Fruit fly (Drosophila melanogaster): ENCODE results near the gene Snx17.

dm6 chr2L:10231092-10231494 is 24.3 kb upstream of the Snx17 start:
- TF ChIP-seq CG8478 (optimal IDR thresholded peaks at IDR 0.05) (no peak), usp (GFP tag; optimal IDR thresholded peaks at IDR 0.05) (no peak), psq (optimal IDR thresholded peaks at IDR 0.05) (no peak)
